Worm (Caenorhabditis elegans): ENCODE measurements around the gene T28D9.1.

ce11 chrII:6522622-6523254 is 30.5 kb downstream of the T28D9.1 start:
- TF ChIP-seq aly-2 (tag; optimal IDR thresholded peaks at IDR 0.05) (no peak), snpc-4 (tag; optimal IDR thresholded peaks at IDR 0.05) (no peak), nhr-28 (tag; optimal IDR thresholded peaks at IDR 0.05) (no peak), R02D3.7 (tag; optimal IDR thresholded peaks at IDR 0.05) (no peak), pha-4 (tag; optimal IDR thresholded peaks at IDR 0.05) (no peak), egl-27 (tag; optimal IDR thresholded peaks at IDR 0.05) (no peak), nhr-12 (tag; optimal IDR thresholded peaks at IDR 0.05) (no peak), elt-3 (tag; optimal IDR thresholded peaks at IDR 0.05) (no peak), tbx-2 (tag; optimal IDR thresholded peaks at IDR 0.05) (no peak), nhr-67 (tag; optimal IDR thresholded peaks at IDR 0.05) (no peak)

Data from whole organism, L3 larva.